Fruit fly (Drosophila melanogaster): ENCODE data around the gene CG17122.

Gene CG17122

dm6 chr3L:20247513-20248173 is 27.5 kb downstream of the CG17122 start, which contains the start of gene rdgC (continued):
- TF ChIP-seq bsh (GFP tag; optimal IDR thresholded peaks at IDR 0.05), result peak in 1 of 2 experiments; percentile 91
- peak; percentile 90 for TF ChIP-seq schlank (tag; optimal IDR thresholded peaks at IDR 0.05)
- TF ChIP-seq gcm (GFP tag; optimal IDR thresholded peaks at IDR 0.05), result peak; percentile 93
- no peak for TF ChIP-seq vnd (GFP tag; IDR thresholded peaks at IDR 0.05; ENCODE audit: partially characterized antibody)
- peak; percentile 63 for TF ChIP-seq MESR4 (GFP tag; optimal IDR thresholded peaks at IDR 0.05)
- peak; percentile 85 for TF ChIP-seq CG9437 (GFP tag; optimal IDR thresholded peaks at IDR 0.05)
- 0 out of 2 replicates have a peak, but pooled peaks have one; percentile 31 for TF ChIP-seq Dip2 (GFP tag; IDR thresholded peaks at IDR 0.05)
- no peak for TF ChIP-seq CG10431 (GFP tag; optimal IDR thresholded peaks at IDR 0.05)
- peak; percentile 86 for TF ChIP-seq dm (GFP tag; optimal IDR thresholded peaks at IDR 0.05)
- TF ChIP-seq D (optimal IDR thresholded peaks at IDR 0.05), result no peak
- TF ChIP-seq D (GFP tag; optimal IDR thresholded peaks at IDR 0.05), result peak; percentile 92
- TF ChIP-seq CG12219 (GFP tag; optimal IDR thresholded peaks at IDR 0.05), result peak; percentile 96
- peak; percentile 81 for TF ChIP-seq CG18011 (GFP tag; optimal IDR thresholded peaks at IDR 0.05)
- peak; percentile 92 for TF ChIP-seq CG8944 (GFP tag; optimal IDR thresholded peaks at IDR 0.05)
- no peak for TF ChIP-seq cad (GFP tag; optimal IDR thresholded peaks at IDR 0.05)
- peak; percentile 95 for TF ChIP-seq H15 (GFP tag; IDR thresholded peaks at IDR 0.05)
- peak; percentile 88 for TF ChIP-seq CG10462 (GFP tag; optimal IDR thresholded peaks at IDR 0.05)
- TF ChIP-seq CG2712 (tag; optimal IDR thresholded peaks at IDR 0.05), result peak; percentile 95
- peak; percentile 93 for TF ChIP-seq run (tag; optimal IDR thresholded peaks at IDR 0.05)
- TF ChIP-seq CG14667 (GFP tag; IDR thresholded peaks at IDR 0.05), result peak; percentile 92
- peak; percentile 96 for TF ChIP-seq CG9609 (GFP tag; optimal IDR thresholded peaks at IDR 0.05)
- peak; percentile 96 for TF ChIP-seq pum (GFP tag; optimal IDR thresholded peaks at IDR 0.05)
- peak; percentile 95 for TF ChIP-seq CG17829 (tag; optimal IDR thresholded peaks at IDR 0.05)
- peak; percentile 94 for TF ChIP-seq tin (GFP tag; optimal IDR thresholded peaks at IDR 0.05)
- no peak for TF ChIP-seq Opbp (GFP tag; IDR thresholded peaks at IDR 0.05; ENCODE audit: partially characterized antibody)
- TF ChIP-seq CG3065 (GFP tag; optimal IDR thresholded peaks at IDR 0.05), result peak; percentile 81
- peak; percentile 80 for TF ChIP-seq sd (tag; optimal IDR thresholded peaks at IDR 0.05)
- TF ChIP-seq Xbp1 (GFP tag; optimal IDR thresholded peaks at IDR 0.05), result peak; percentile 96
- TF ChIP-seq Med (GFP tag), result peak; percentile 99
- peak; percentile 94 for TF ChIP-seq phol (tag; optimal IDR thresholded peaks at IDR 0.05)
- TF ChIP-seq Ets97D (GFP tag; optimal IDR thresholded peaks at IDR 0.05), result peak; percentile 77
- peak; percentile 94 for TF ChIP-seq ap (GFP tag; IDR thresholded peaks at IDR 0.05)
- TF ChIP-seq Dip3 (GFP tag; optimal IDR thresholded peaks at IDR 0.05), result peak; percentile 94
- TF ChIP-seq CG17568 (GFP tag; optimal IDR thresholded peaks at IDR 0.05), result peak; percentile 94
- peak; percentile 97 for TF ChIP-seq stc (GFP tag; IDR thresholded peaks at IDR 0.05)
- peak; percentile 96 for TF ChIP-seq CG15269 (tag; optimal IDR thresholded peaks at IDR 0.05)
- TF ChIP-seq CG13296 (GFP tag; optimal IDR thresholded peaks at IDR 0.05), result peak; percentile 93
- TF ChIP-seq CG9932 (GFP tag; IDR thresholded peaks at IDR 0.05), result peak; percentile 89
- peak in 1 of 2 experiments; percentile 15 for TF ChIP-seq insv (GFP tag; optimal IDR thresholded peaks at IDR 0.05)
- TF ChIP-seq CkIIα-i1 (GFP tag; IDR thresholded peaks at IDR 0.05), result peak; percentile 93
- peak; percentile 93 for TF ChIP-seq CG3726 (GFP tag; IDR thresholded peaks at IDR 0.05)
- TF ChIP-seq CG1233 (GFP tag; optimal IDR thresholded peaks at IDR 0.05), result peak; percentile 96
- TF ChIP-seq CG2199 (GFP tag; IDR thresholded peaks at IDR 0.05), result peak; percentile 95
- TF ChIP-seq gro (GFP tag; optimal IDR thresholded peaks at IDR 0.05), result peak; percentile 96
- TF ChIP-seq ro (GFP tag; IDR thresholded peaks at IDR 0.05), result peak; percentile 82
- TF ChIP-seq CG15601 (tag; optimal IDR thresholded peaks at IDR 0.05), result peak; percentile 85
- TF ChIP-seq CG10274 (GFP tag; optimal IDR thresholded peaks at IDR 0.05), result peak; percentile 83
- peak; percentile 66 for TF ChIP-seq B-H2 (GFP tag; optimal IDR thresholded peaks at IDR 0.05)
- peak; percentile 95 for TF ChIP-seq CG4820 (GFP tag; optimal IDR thresholded peaks at IDR 0.05)
- no peak for TF ChIP-seq br (optimal IDR thresholded peaks at IDR 0.05)

All from whole organism, embryonic.